Worm (Caenorhabditis elegans) whole organism, L1 larva: ENCODE results near the gene xdh-1.

Source experiments
- C16A3.4 ChIP-seq: fragments of 150-350 bp; optimal IDR thresholded peaks from 2 replicates; lab custom pipeline; 2014; ENCODE audit warnings: missing biosample characterization, missing genetic modification characterization
- aha-1 ChIP-seq: fragments of 150-350 bp; optimal IDR thresholded peaks from 2 replicates; lab custom pipeline; 2014; ENCODE audit warnings: missing biosample characterization, missing genetic modification characterization
- blmp-1 ChIP-seq: fragments of 150-350 bp; optimal IDR thresholded peaks from 2 replicates; lab custom pipeline; 2014; ENCODE audit warnings: missing biosample characterization, missing genetic modification characterization
- ceh-82 ChIP-seq, 3 experiments: fragments of 150-350 bp in 1 of 3; sonication (generic microtip) in 2 of 3; optimal IDR thresholded peaks; 2 replicates each; lab custom pipeline; 2014 to 2017; ENCODE audit warnings: missing biosample characterization in 3 of 3, missing genetic modification characterization in 3 of 3
- ceh-88 ChIP-seq: fragments of 200-800 bp; sonication (Bioruptor generic); IDR thresholded peaks from 2 replicates; pipeline ENCODE4 v1.3.6; 2022; ENCODE audit warnings: missing genetic modification characterization, missing compliant biosample characterization
- ces-1 ChIP-seq: fragments of 150-350 bp; optimal IDR thresholded peaks from 2 replicates; lab custom pipeline; 2014; ENCODE audit warnings: missing biosample characterization, missing genetic modification reagents, missing genetic modification characterization
- dsc-1 ChIP-seq: sonication (generic microtip); optimal IDR thresholded peaks from 2 replicates; lab custom pipeline; 2016; ENCODE audit warnings: mild to moderate bottlenecking, missing genetic modification characterization, missing compliant biosample characterization
- egl-13 ChIP-seq: sonication (generic microtip); optimal IDR thresholded peaks from 2 replicates; lab custom pipeline; 2016; ENCODE audit warnings: missing genotype, missing genetic modification reagents, missing genetic modification characterization, missing compliant biosample characterization
- egl-27 ChIP-seq, 2 experiments: fragments of 150-350 bp in 1 of 2; sonication (generic microtip); optimal IDR thresholded peaks; 3 replicates each; lab custom pipeline; 2017 to 2018; ENCODE audit warnings: missing biosample characterization in 2 of 2, missing genetic modification characterization in 2 of 2, missing genetic modification reagents in 2 of 2
- elt-2 ChIP-seq: sonication (generic microtip); optimal IDR thresholded peaks from 2 replicates; lab custom pipeline; 2016; ENCODE audit warnings: missing genetic modification characterization, mild to moderate bottlenecking, inconsistent platforms, missing compliant biosample characterization, missing genetic modification reagents
- elt-3 ChIP-seq, 6 experiments: fragments of 150-350 bp in 1 of 6; sonication (generic microtip); optimal IDR thresholded peaks; 2 replicates each; lab custom pipeline; 2017 to 2018; ENCODE audit warnings: missing biosample characterization in 6 of 6, missing genetic modification characterization in 6 of 6, inconsistent platforms in 1 of 6
- fkh-10 ChIP-seq: sonication (generic microtip); optimal IDR thresholded peaks from 2 replicates; lab custom pipeline; 2017; ENCODE audit warnings: missing biosample characterization, missing genetic modification reagents, missing genetic modification characterization
- fkh-4 ChIP-seq: sonication (generic microtip); optimal IDR thresholded peaks from 2 replicates; lab custom pipeline; 2016; ENCODE audit warnings: missing compliant biosample characterization, missing genetic modification characterization, borderline replicate concordance
- fkh-8 ChIP-seq: sonication (generic microtip); optimal IDR thresholded peaks from 2 replicates; lab custom pipeline; 2016; ENCODE audit warnings: mild to moderate bottlenecking, missing genetic modification characterization, missing compliant biosample characterization
- fos-1 ChIP-seq: fragments of 150-350 bp; optimal IDR thresholded peaks from 2 replicates; lab custom pipeline; 2014; ENCODE audit warnings: missing biosample characterization, missing genetic modification characterization
- grh-1 ChIP-seq: fragments of 200-800 bp; sonication (Bioruptor generic); IDR thresholded peaks from 2 replicates; pipeline ENCODE4 v1.3.6; 2022; ENCODE audit warnings: missing genetic modification reagents, missing genetic modification characterization, missing compliant biosample characterization
- hlh-4 ChIP-seq: sonication (generic microtip); optimal IDR thresholded peaks from 2 replicates; lab custom pipeline; 2016; ENCODE audit warnings: mild to moderate bottlenecking, missing genetic modification characterization, missing compliant biosample characterization
- irx-1 ChIP-seq: sonication (generic microtip); optimal IDR thresholded peaks from 2 replicates; lab custom pipeline; 2016; ENCODE audit warnings: missing genetic modification characterization, missing compliant biosample characterization
- jun-1 ChIP-seq: fragments of 150-350 bp; optimal IDR thresholded peaks from 2 replicates; lab custom pipeline; 2014; ENCODE audit warnings: missing biosample characterization, missing genetic modification reagents, missing genetic modification characterization
- lin-14 ChIP-seq: fragments of 200-800 bp; sonication (Bioruptor generic); optimal IDR thresholded peaks from 2 replicates; lab custom pipeline; 2018; ENCODE audit warnings: mild to moderate bottlenecking, missing genetic modification characterization, moderate library complexity, missing compliant biosample characterization
- lin-15B ChIP-seq: fragments of 150-350 bp; sonication (generic microtip); optimal IDR thresholded peaks from 3 replicates; lab custom pipeline; 2014; ENCODE audit warnings: missing biosample characterization, missing genetic modification characterization
- lin-35 ChIP-seq, 2 experiments: fragments of 150-350 bp; optimal IDR thresholded peaks; 2 replicates each; lab custom pipeline; 2014; ENCODE audit warnings: missing biosample characterization in 2 of 2, missing genetic modification characterization in 2 of 2, missing genetic modification reagents in 2 of 2
- lin-39 ChIP-seq: fragments of 150-350 bp; optimal IDR thresholded peaks from 2 replicates; lab custom pipeline; 2014; ENCODE audit warnings: missing biosample characterization, missing genetic modification reagents, missing genetic modification characterization
- lir-3 ChIP-seq: sonication (generic microtip); optimal IDR thresholded peaks from 2 replicates; lab custom pipeline; 2016; ENCODE audit warnings: mild to moderate bottlenecking, missing genetic modification characterization, moderate library complexity, missing compliant biosample characterization; ENCODE audit not compliant: poor library complexity
- mab-9 ChIP-seq: fragments of 200-800 bp; sonication (Bioruptor generic); IDR thresholded peaks from 2 replicates; pipeline ENCODE4 v1.3.6; 2022; ENCODE audit warnings: missing genetic modification reagents, missing genetic modification characterization, missing compliant biosample characterization
- mdl-1 ChIP-seq, 2 experiments: fragments of 150-350 bp; optimal IDR thresholded peaks; 2 replicates each; lab custom pipeline; 2014 to 2017; ENCODE audit warnings: missing biosample characterization in 2 of 2, missing genetic modification characterization in 2 of 2, inconsistent platforms in 1 of 2
- mep-1 ChIP-seq: fragments of 150-350 bp; optimal IDR thresholded peaks from 2 replicates; lab custom pipeline; 2014; ENCODE audit warnings: missing biosample characterization, missing genetic modification characterization
- nhr-11 ChIP-seq: fragments of 150-350 bp; optimal IDR thresholded peaks from 2 replicates; lab custom pipeline; 2014; ENCODE audit warnings: missing biosample characterization, missing genetic modification characterization
- nhr-237 ChIP-seq: fragments of 150-350 bp; optimal IDR thresholded peaks from 2 replicates; lab custom pipeline; 2014; ENCODE audit warnings: missing biosample characterization, missing genetic modification characterization
- nhr-71 ChIP-seq: sonication (generic microtip); optimal IDR thresholded peaks from 2 replicates; lab custom pipeline; 2016; ENCODE audit warnings: mild to moderate bottlenecking, missing genetic modification characterization, moderate library complexity, missing compliant biosample characterization
- nhr-76 ChIP-seq: sonication (generic microtip); optimal IDR thresholded peaks from 2 replicates; lab custom pipeline; 2017; ENCODE audit warnings: missing biosample characterization, missing genetic modification characterization
- nhr-84 ChIP-seq: sonication (generic microtip); optimal IDR thresholded peaks from 2 replicates; lab custom pipeline; 2017; ENCODE audit warnings: missing biosample characterization, missing genetic modification characterization
- nhr-85 ChIP-seq: sonication (generic microtip); peaks from one replicate; lab custom pipeline; 2016; ENCODE audit warnings: missing genetic modification characterization, inconsistent platforms, missing compliant biosample characterization
- pax-3 ChIP-seq: fragments of 200-800 bp; sonication (Bioruptor generic); optimal IDR thresholded peaks from 2 replicates; lab custom pipeline; 2018; ENCODE audit warnings: mild to moderate bottlenecking, missing genetic modification characterization, moderate library complexity, missing compliant biosample characterization
- rnt-1 ChIP-seq: sonication (generic microtip); optimal IDR thresholded peaks from 2 replicates; lab custom pipeline; 2016; ENCODE audit warnings: mild to moderate bottlenecking, missing genetic modification characterization, moderate library complexity, missing compliant biosample characterization
- skn-1 ChIP-seq: fragments of 150-350 bp; optimal IDR thresholded peaks from 2 replicates; lab custom pipeline; 2014; ENCODE audit warnings: missing biosample characterization, missing genetic modification characterization
- sox-4 ChIP-seq: sonication (generic microtip); optimal IDR thresholded peaks from 2 replicates; lab custom pipeline; 2016; ENCODE audit warnings: missing genetic modification characterization, missing compliant biosample characterization
- swsn-7 ChIP-seq: sonication (generic microtip); optimal IDR thresholded peaks from 2 replicates; lab custom pipeline; 2016; ENCODE audit warnings: missing genetic modification characterization, missing compliant biosample characterization
- tbx-2 ChIP-seq: sonication (generic microtip); optimal IDR thresholded peaks from 2 replicates; lab custom pipeline; 2016; ENCODE audit warnings: missing genetic modification characterization, missing compliant biosample characterization
- unc-62 ChIP-seq: fragments of 150-350 bp; optimal IDR thresholded peaks from 2 replicates; lab custom pipeline; 2014; ENCODE audit warnings: missing biosample characterization, missing genetic modification reagents, missing genetic modification characterization
- unc-86 ChIP-seq: sonication (generic microtip); optimal IDR thresholded peaks from 2 replicates; lab custom pipeline; 2016; ENCODE audit warnings: missing genetic modification characterization, missing compliant biosample characterization
- unc-98 ChIP-seq: fragments of 200-800 bp; sonication (Bioruptor generic); IDR thresholded peaks from 2 replicates; pipeline ENCODE4 v1.3.6; 2022; ENCODE audit warnings: missing genetic modification characterization, missing compliant biosample characterization
- vab-15 ChIP-seq: sonication (generic microtip); optimal IDR thresholded peaks from 2 replicates; lab custom pipeline; 2017; ENCODE audit warnings: missing genotype, mild to moderate bottlenecking, missing genetic modification characterization, missing compliant biosample characterization
- zip-4 ChIP-seq: fragments of 200-800 bp; sonication (Bioruptor generic); optimal IDR thresholded peaks from 2 replicates; lab custom pipeline; 2018; ENCODE audit warnings: mild to moderate bottlenecking, missing genetic modification characterization, moderate library complexity, missing compliant biosample characterization

xdh-1 gene

DNA sequence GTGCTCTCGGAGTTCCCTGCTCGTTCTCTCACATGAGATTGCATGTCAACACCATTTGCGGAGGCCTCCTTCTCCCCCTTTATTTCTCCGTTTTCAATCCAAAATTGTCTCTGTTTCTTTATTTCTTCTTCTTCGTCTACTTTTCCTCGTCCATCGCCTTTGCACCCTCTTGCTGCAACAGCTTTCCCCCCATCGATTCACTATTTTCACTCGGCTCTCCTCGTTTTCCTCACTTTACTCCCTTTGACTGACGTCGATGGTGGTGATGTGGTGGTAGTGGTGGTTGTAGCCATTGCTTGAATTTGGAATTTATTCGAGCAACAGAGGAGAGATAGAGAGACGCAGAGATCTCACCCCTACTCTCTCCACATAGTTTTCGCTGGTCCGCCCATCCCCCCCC is 41.1 kb downstream of the xdh-1 start (continued):
- TF ChIP-seq nhr-76 (tag; lab: Kevin White, UChicago) (no peak), mab-9 (GFP tag; lab: Robert Waterston, UW) (no peak), tbx-2 (tag; lab: Kevin White, UChicago) (peak; percentile 44), ceh-88 (no peak), lin-39 (no peak), dsc-1 (tag; lab: Kevin White, UChicago) (no peak), fkh-4 (tag; lab: Kevin White, UChicago) (no peak), swsn-7 (tag; lab: Kevin White, UChicago) (peak; percentile 51), unc-98 (GFP tag; lab: Robert Waterston, UW) (no peak), hlh-4 (tag; lab: Kevin White, UChicago) (no peak), grh-1 (GFP tag; lab: Robert Waterston, UW) (no peak), pax-3 (peak; percentile 33)

DNA sequence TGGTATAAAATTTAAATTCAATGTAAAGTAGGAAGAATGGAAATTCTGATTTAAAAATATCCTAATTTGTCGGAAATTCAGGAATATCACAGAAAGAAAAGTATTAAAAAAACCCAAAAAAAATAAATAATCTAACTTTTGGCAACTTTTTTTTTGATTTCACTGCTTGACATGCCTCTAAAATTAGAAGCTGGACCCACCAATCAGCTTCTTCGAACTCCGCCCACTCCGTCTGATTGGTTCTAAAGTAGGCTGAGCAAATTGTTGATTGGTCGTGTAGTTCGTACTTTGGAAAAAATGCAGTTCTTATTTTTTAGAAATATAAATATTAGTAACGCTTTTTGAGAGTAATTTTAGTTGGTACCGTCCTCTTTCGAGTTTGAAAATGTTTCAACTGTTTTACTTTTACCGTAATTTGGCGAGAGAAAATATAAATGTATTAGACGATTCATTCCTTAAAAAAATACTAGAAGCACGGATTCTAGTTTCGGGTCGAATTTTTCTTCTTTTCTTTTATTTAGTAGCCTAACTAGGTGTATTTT is 46.8 kb downstream of the xdh-1 start:
- TF ChIP-seq zip-4 (GFP tag; lab: Kevin White, UChicago): no peak
- TF ChIP-seq rnt-1: no peak
- no peak for TF ChIP-seq lin-39
- no peak for TF ChIP-seq lin-35 (GFP tag; optimal IDR thresholded peaks at IDR 0.05; lab: Kevin White, UChicago)
- TF ChIP-seq vab-15 (tag; lab: Kevin White, UChicago): no peak
- no peak for TF ChIP-seq fkh-10 (GFP tag; lab: Kevin White, UChicago)
- no peak for TF ChIP-seq unc-62
- no peak for TF ChIP-seq sox-4 (tag; lab: Kevin White, UChicago)
- no peak for TF ChIP-seq mep-1 (tag; lab: Kevin White, UChicago)

DNA sequence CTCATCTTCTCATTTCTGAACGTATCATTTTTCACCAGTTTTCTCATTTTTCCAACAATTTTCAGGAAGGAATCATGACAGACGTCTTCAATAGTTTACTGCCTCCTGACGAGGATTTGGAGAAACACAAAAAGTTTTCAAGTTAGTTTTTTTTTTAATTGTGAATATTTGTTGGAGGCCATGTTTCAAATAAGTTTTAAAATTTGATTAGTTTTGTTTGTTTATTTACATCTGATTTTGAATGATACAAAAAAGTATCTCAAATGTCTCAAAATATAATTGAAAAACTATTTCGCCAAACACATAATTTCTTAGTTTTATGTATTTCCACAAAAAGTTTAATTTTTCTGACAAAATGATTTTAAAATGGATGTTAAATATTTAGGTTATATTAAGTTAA is 51.5 kb downstream of the xdh-1 start, which contains the start of gene ssu-2:
ssu-2 (plus strand) TSS at position 59 of the 400 bp plus-strand sequence.
- TF ChIP-seq lin-15B (tag; lab: Kevin White, UChicago) (no peak), lir-3 (tag; lab: Kevin White, UChicago) (no peak), tbx-2 (tag; lab: Kevin White, UChicago) (no peak), egl-13 (tag; lab: Kevin White, UChicago) (no peak), unc-86 (tag; lab: Kevin White, UChicago) (no peak), nhr-84 (tag; lab: Kevin White, UChicago) (no peak), jun-1 (tag; lab: Kevin White, UChicago) (no peak)
- TF ChIP-seq, all 84 proteins: peak for 0

DNA sequence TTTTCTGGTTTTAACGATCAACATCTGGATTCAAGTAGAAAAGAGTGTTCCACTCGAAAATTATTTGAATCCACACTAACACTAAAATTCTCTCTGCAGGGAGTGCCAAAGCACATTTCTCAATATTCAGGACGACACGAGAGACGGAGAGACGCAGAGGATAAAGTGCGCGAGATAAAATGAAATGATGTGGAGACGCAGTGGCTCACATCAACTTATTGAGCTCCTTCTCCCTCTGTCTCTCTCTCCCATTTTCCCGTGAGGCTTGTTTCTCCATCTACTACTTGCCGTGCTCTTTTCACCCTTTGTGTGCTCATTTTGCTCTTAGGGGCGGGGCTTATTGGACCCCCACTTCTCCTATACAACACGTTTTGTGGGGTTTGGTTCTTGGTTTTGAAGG is 56.6 kb downstream of the xdh-1 start:
- no peak for TF ChIP-seq vab-15 (tag; lab: Kevin White, UChicago)
- peak; percentile 7 for TF ChIP-seq C16A3.4
- TF ChIP-seq fkh-10 (GFP tag; lab: Kevin White, UChicago): peak; percentile 34
- TF ChIP-seq nhr-11 (tag; lab: Kevin White, UChicago): no peak
- peak; percentile 39 for TF ChIP-seq tbx-2 (tag; lab: Kevin White, UChicago)
- TF ChIP-seq fkh-4 (tag; lab: Kevin White, UChicago): peak; percentile 62
- peak; percentile 6 for TF ChIP-seq mep-1 (tag; lab: Kevin White, UChicago)
- TF ChIP-seq lin-14 (GFP tag; lab: Kevin White, UChicago): no peak
- TF ChIP-seq elt-3 (tag; optimal IDR thresholded peaks at IDR 0.05; lab: Kevin White, UChicago): no peak
- no peak for TF ChIP-seq mab-9 (GFP tag; lab: Robert Waterston, UW)
- TF ChIP-seq unc-62: no peak
- no peak for TF ChIP-seq ces-1 (GFP tag; lab: Kevin White, UChicago)
- no peak for TF ChIP-seq nhr-237 (tag; lab: Kevin White, UChicago)
- peak; percentile 51 for TF ChIP-seq fkh-8 (tag; lab: Kevin White, UChicago)
- TF ChIP-seq skn-1 (tag; lab: Kevin White, UChicago): peak; percentile 7
- no peak for TF ChIP-seq nhr-85 (tag; lab: Kevin White, UChicago)
- TF ChIP-seq irx-1: peak; percentile 11
- TF ChIP-seq unc-86 (tag; lab: Kevin White, UChicago): peak; percentile 61
- peak; percentile 19 for TF ChIP-seq lir-3 (tag; lab: Kevin White, UChicago)
- TF ChIP-seq blmp-1: no peak
- TF ChIP-seq pax-3: no peak
- no peak for TF ChIP-seq sox-4 (tag; lab: Kevin White, UChicago)
- peak; percentile 72 for TF ChIP-seq nhr-71
- peak in 1 of 2 experiments; percentile 3 for TF ChIP-seq mdl-1 (tag; optimal IDR thresholded peaks at IDR 0.05; lab: Kevin White, UChicago)
- peak; percentile 47 for TF ChIP-seq swsn-7 (tag; lab: Kevin White, UChicago)
- TF ChIP-seq egl-27 (tag; optimal IDR thresholded peaks at IDR 0.05; lab: Kevin White, UChicago): no peak
- no peak for TF ChIP-seq elt-2
- peak in 2 of 3 experiments; percentile 24 to 66 for TF ChIP-seq ceh-82 (tag; optimal IDR thresholded peaks at IDR 0.05; lab: Kevin White, UChicago)
- TF ChIP-seq aha-1: no peak
- peak; percentile 18 for TF ChIP-seq fos-1
- TF ChIP-seq unc-98 (GFP tag; lab: Robert Waterston, UW): 0 out of 2 replicates have a peak, but pooled peaks have one; percentile 33
